Worm (Caenorhabditis elegans) whole organism, L2 larva: Measurements from ENCODE around the gene mks-3.

Experiments used
- C34F6.9 ChIP-seq: fragments of 150-350 bp; optimal IDR thresholded peaks from 2 replicates; lab custom pipeline; 2014; ENCODE audit warnings: missing biosample characterization, missing genetic modification characterization
- F13H6.1 ChIP-seq: sonication (generic microtip); optimal IDR thresholded peaks from 2 replicates; lab custom pipeline; 2016; ENCODE audit warnings: missing genetic modification characterization, missing compliant biosample characterization
- R02D3.7 ChIP-seq: fragments of 150-350 bp; optimal IDR thresholded peaks from 2 replicates; lab custom pipeline; 2014; ENCODE audit warnings: missing biosample characterization, missing genetic modification characterization
- Y55F3AM.14 ChIP-seq: fragments of 200-800 bp; sonication (Bioruptor generic); optimal IDR thresholded peaks from 2 replicates; lab custom pipeline; 2018; ENCODE audit warnings: mild to moderate bottlenecking, missing genetic modification characterization, missing compliant biosample characterization
- ZK546.5 ChIP-seq: sonication (generic microtip); optimal IDR thresholded peaks from 2 replicates; lab custom pipeline; 2017; ENCODE audit warnings: missing biosample characterization, missing genetic modification characterization
- alr-1 ChIP-seq: fragments of 150-350 bp; optimal IDR thresholded peaks from 2 replicates; lab custom pipeline; 2014; ENCODE audit warnings: missing biosample characterization, missing genetic modification characterization
- aly-2 ChIP-seq: fragments of 150-350 bp; optimal IDR thresholded peaks from 2 replicates; lab custom pipeline; 2014; ENCODE audit warnings: missing biosample characterization, missing genetic modification characterization
- ama-1 ChIP-seq: fragments of 150-350 bp; optimal IDR thresholded peaks from 2 replicates; lab custom pipeline; 2018; ENCODE audit warnings: inconsistent platforms
- blmp-1 ChIP-seq: sonication (generic microtip); optimal IDR thresholded peaks from 2 replicates; lab custom pipeline; 2017; ENCODE audit warnings: missing genetic modification characterization, mild to moderate bottlenecking, missing compliant biosample characterization, antibody characterized with exemption, moderate library complexity; ENCODE audit not compliant: insufficient read depth
- ceh-16 ChIP-seq: fragments of 150-350 bp; optimal IDR thresholded peaks from 2 replicates; lab custom pipeline; 2014; ENCODE audit warnings: missing biosample characterization, missing genetic modification characterization
- dmd-4 ChIP-seq: sonication (generic microtip); optimal IDR thresholded peaks from 2 replicates; lab custom pipeline; 2017; ENCODE audit warnings: missing biosample characterization, missing genetic modification characterization
- egl-27 ChIP-seq: sonication (generic microtip); optimal IDR thresholded peaks from 3 replicates; lab custom pipeline; 2017; ENCODE audit warnings: missing biosample characterization, missing genetic modification reagents, missing genetic modification characterization
- elt-1 ChIP-seq: fragments of 150-350 bp; optimal IDR thresholded peaks from 2 replicates; lab custom pipeline; 2014; ENCODE audit warnings: missing biosample characterization, missing genetic modification characterization
- elt-3 ChIP-seq: sonication (generic microtip); optimal IDR thresholded peaks from 2 replicates; lab custom pipeline; 2017; ENCODE audit warnings: missing biosample characterization, missing genetic modification characterization
- fos-1 ChIP-seq: fragments of 150-350 bp; optimal IDR thresholded peaks from 2 replicates; lab custom pipeline; 2014; ENCODE audit warnings: missing biosample characterization, missing genetic modification characterization
- gmeb-1 ChIP-seq: fragments of 150-350 bp; optimal IDR thresholded peaks from 2 replicates; lab custom pipeline; 2014; ENCODE audit warnings: missing biosample characterization, missing genetic modification characterization
- lin-11 ChIP-seq: fragments of 150-350 bp; sonication (generic microtip); optimal IDR thresholded peaks from 2 replicates; lab custom pipeline; 2014; ENCODE audit warnings: missing biosample characterization, missing genetic modification characterization, inconsistent platforms, mixed read lengths
- lin-13 ChIP-seq: fragments of 150-350 bp; optimal IDR thresholded peaks from 2 replicates; lab custom pipeline; 2014; ENCODE audit warnings: missing biosample characterization, missing genetic modification reagents, missing genetic modification characterization
- lin-39 ChIP-seq: fragments of 150-350 bp; optimal IDR thresholded peaks from 2 replicates; lab custom pipeline; 2014; ENCODE audit warnings: missing biosample characterization, missing genetic modification reagents, missing genetic modification characterization
- lsy-2 ChIP-seq, 2 experiments: fragments of 150-350 bp in 1 of 2; sonication (generic microtip) in 1 of 2; optimal IDR thresholded peaks; 2 replicates each; lab custom pipeline; 2014 to 2017; ENCODE audit warnings: missing biosample characterization in 2 of 2, missing genetic modification characterization in 2 of 2
- mab-5 ChIP-seq: fragments of 150-350 bp; optimal IDR thresholded peaks from 2 replicates; lab custom pipeline; 2014; ENCODE audit warnings: missing biosample characterization, missing genetic modification characterization
- mbf-1 ChIP-seq: sonication (generic microtip); optimal IDR thresholded peaks from 2 replicates; lab custom pipeline; 2017; ENCODE audit warnings: missing biosample characterization, missing genetic modification characterization
- mdl-1 ChIP-seq, 2 experiments: fragments of 150-350 bp in 1 of 2; sonication (generic microtip) in 1 of 2; optimal IDR thresholded peaks; 2 replicates each; lab custom pipeline; 2017; ENCODE audit warnings: missing biosample characterization in 2 of 2, missing genetic modification characterization in 2 of 2
- nhr-10 ChIP-seq: sonication (generic microtip); optimal IDR thresholded peaks from 2 replicates; lab custom pipeline; 2017; ENCODE audit warnings: missing biosample characterization, missing genetic modification characterization
- nhr-11 ChIP-seq: fragments of 150-350 bp; optimal IDR thresholded peaks from 2 replicates; lab custom pipeline; 2014; ENCODE audit warnings: missing biosample characterization, missing genetic modification characterization
- nhr-12 ChIP-seq: fragments of 150-350 bp; optimal IDR thresholded peaks from 2 replicates; lab custom pipeline; 2014; ENCODE audit warnings: missing biosample characterization, missing genetic modification characterization
- nhr-129 ChIP-seq: fragments of 150-350 bp; optimal IDR thresholded peaks from 2 replicates; lab custom pipeline; 2014; ENCODE audit warnings: missing biosample characterization, missing genetic modification characterization
- nhr-21 ChIP-seq: fragments of 150-350 bp; optimal IDR thresholded peaks from 2 replicates; lab custom pipeline; 2014; ENCODE audit warnings: missing biosample characterization, missing genetic modification characterization
- nhr-23 ChIP-seq: fragments of 150-350 bp; optimal IDR thresholded peaks from 2 replicates; lab custom pipeline; 2014; ENCODE audit warnings: missing biosample characterization, missing genetic modification reagents, missing genetic modification characterization
- nhr-237 ChIP-seq: fragments of 150-350 bp; optimal IDR thresholded peaks from 2 replicates; lab custom pipeline; 2014; ENCODE audit warnings: missing biosample characterization, missing genetic modification characterization
- nhr-25 ChIP-seq: fragments of 150-350 bp; sonication (generic microtip); optimal IDR thresholded peaks from 3 replicates; lab custom pipeline; 2014; ENCODE audit warnings: missing biosample characterization, missing genetic modification characterization
- peb-1 ChIP-seq: fragments of 150-350 bp; optimal IDR thresholded peaks from 2 replicates; lab custom pipeline; 2014; ENCODE audit warnings: missing biosample characterization, missing genetic modification characterization
- skn-1 ChIP-seq: sonication (generic microtip); optimal IDR thresholded peaks from 2 replicates; lab custom pipeline; 2017; ENCODE audit warnings: missing biosample characterization, missing genetic modification characterization
- sma-3 ChIP-seq: sonication (generic microtip); optimal IDR thresholded peaks from 2 replicates; lab custom pipeline; 2016; ENCODE audit warnings: missing genetic modification reagents, missing genetic modification characterization, missing compliant biosample characterization
- sma-9 ChIP-seq, 2 experiments: fragments of 150-350 bp in 1 of 2; sonication (generic microtip) in 1 of 2; optimal IDR thresholded peaks; 2 replicates each; lab custom pipeline; 2014 to 2016; ENCODE audit warnings: missing genetic modification characterization in 2 of 2, mild to moderate bottlenecking in 1 of 2, missing biosample characterization in 1 of 2, missing compliant biosample characterization in 1 of 2, missing genetic modification reagents in 1 of 2, moderate library complexity in 1 of 2
- snpc-4 ChIP-seq: fragments of 150-350 bp; optimal IDR thresholded peaks from 2 replicates; lab custom pipeline; 2014; ENCODE audit warnings: missing biosample characterization, missing genetic modification characterization
- unc-39 ChIP-seq: fragments of 150-350 bp; optimal IDR thresholded peaks from 2 replicates; lab custom pipeline; 2014; ENCODE audit warnings: missing biosample characterization, missing genetic modification characterization
- unc-55 ChIP-seq: fragments of 150-350 bp; sonication (generic microtip); optimal IDR thresholded peaks from 3 replicates; lab custom pipeline; 2014; ENCODE audit warnings: missing biosample characterization, missing genetic modification reagents, missing genetic modification characterization
- zag-1 ChIP-seq: fragments of 150-350 bp; optimal IDR thresholded peaks from 2 replicates; lab custom pipeline; 2014; ENCODE audit warnings: missing biosample characterization, missing genetic modification characterization
- ztf-11 ChIP-seq: sonication (generic microtip); optimal IDR thresholded peaks from 2 replicates; lab custom pipeline; 2017; ENCODE audit warnings: missing biosample characterization, missing genetic modification characterization
- ztf-4 ChIP-seq: fragments of 150-350 bp; optimal IDR thresholded peaks from 2 replicates; lab custom pipeline; 2014; ENCODE audit warnings: missing biosample characterization, missing genetic modification characterization

The mks-3 gene

ce11 chrII:7616141-7616540 lies 32.7 kb upstream of the mks-3 start, which contains the start of gene cdc-42:
cdc-42 (plus strand) TSS chrII:7616452.
- TF ChIP-seq ZK546.5 (no peak), peb-1 (no peak), alr-1 (tag; lab: Kevin White, UChicago) (no peak), F13H6.1 (tag; lab: Kevin White, UChicago) (no peak), snpc-4 (no peak), aly-2 (tag; lab: Kevin White, UChicago) (no peak), lin-13 (GFP tag; lab: Kevin White, UChicago) (no peak), Y55F3AM.14 (GFP tag; lab: Kevin White, UChicago) (no peak), mdl-1 (tag; optimal IDR thresholded peaks at IDR 0.05; lab: Kevin White, UChicago) (no peak), lsy-2 (tag; optimal IDR thresholded peaks at IDR 0.05; lab: Kevin White, UChicago) (no peak), nhr-10 (tag; lab: Kevin White, UChicago) (no peak), nhr-23 (tag; lab: Kevin White, UChicago) (no peak), fos-1 (tag; lab: Kevin White, UChicago) (no peak), unc-55 (GFP tag; lab: Kevin White, UChicago) (no peak), egl-27 (tag; lab: Kevin White, UChicago) (no peak), nhr-21 (no peak), ztf-11 (tag; lab: Kevin White, UChicago) (no peak), nhr-12 (tag; lab: Kevin White, UChicago) (no peak), mab-5 (tag; lab: Kevin White, UChicago) (no peak)

DNA sequence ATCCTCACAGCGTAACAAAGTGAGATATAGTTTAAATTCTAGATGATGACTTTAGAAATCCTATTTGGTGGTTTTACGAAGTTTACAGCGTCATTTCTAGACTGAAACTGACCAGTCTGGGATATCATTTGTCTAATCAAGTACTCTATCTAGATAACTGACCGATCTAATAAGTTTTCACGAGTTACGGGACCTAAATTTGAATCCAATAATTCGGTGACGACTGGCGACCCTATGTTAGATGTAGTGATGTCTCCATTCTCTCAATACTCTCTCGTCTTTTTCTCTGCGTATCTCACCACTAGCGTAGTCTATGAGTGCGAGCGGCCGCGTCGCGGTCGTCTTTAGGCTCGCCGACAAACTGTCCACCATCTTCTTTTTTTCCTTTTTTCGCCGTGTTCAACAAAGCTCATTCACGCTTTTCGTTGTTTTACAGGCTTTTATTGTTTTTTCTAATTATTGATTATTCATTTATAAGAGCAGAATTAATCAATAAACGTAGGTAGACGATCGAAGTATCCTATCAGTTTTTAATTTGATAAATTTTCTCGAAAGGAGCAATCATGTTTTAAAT lies 31.9 kb upstream of the mks-3 start:
- TF ChIP-seq nhr-12 (tag; lab: Kevin White, UChicago) (no peak), skn-1 (tag; lab: Kevin White, UChicago) (no peak), lin-39 (no peak), F13H6.1 (tag; lab: Kevin White, UChicago) (peak; percentile 24), zag-1 (no peak), nhr-11 (tag; lab: Kevin White, UChicago) (no peak), unc-39 (no peak), gmeb-1 (tag; lab: Kevin White, UChicago) (no peak), nhr-25 (tag; lab: Kevin White, UChicago) (no peak), mbf-1 (tag; lab: Kevin White, UChicago) (no peak), ceh-16 (no peak), egl-27 (tag; lab: Kevin White, UChicago) (no peak), lsy-2 (tag; optimal IDR thresholded peaks at IDR 0.05; lab: Kevin White, UChicago) (peak in 1 of 2 experiments; percentile 44), lin-11 (no peak), sma-9 (GFP tag; optimal IDR thresholded peaks at IDR 0.05; lab: Kevin White, UChicago) (no peak), sma-9 (tag; optimal IDR thresholded peaks at IDR 0.05; lab: Kevin White, UChicago) (no peak), snpc-4 (no peak), R02D3.7 (tag; lab: Kevin White, UChicago) (no peak), dmd-4 (tag; lab: Kevin White, UChicago) (no peak), blmp-1 (no peak), Y55F3AM.14 (GFP tag; lab: Kevin White, UChicago) (no peak), nhr-237 (no peak), ama-1 (lab: Kevin White, UChicago) (peak; percentile 75), elt-3 (tag; lab: Kevin White, UChicago) (no peak), aly-2 (tag; lab: Kevin White, UChicago) (no peak), fos-1 (tag; lab: Kevin White, UChicago) (no peak), ZK546.5 (no peak), nhr-129 (tag; lab: Kevin White, UChicago) (peak; percentile 28), elt-1 (tag; lab: Kevin White, UChicago) (no peak), nhr-10 (tag; lab: Kevin White, UChicago) (no peak), lin-13 (GFP tag; lab: Kevin White, UChicago) (no peak), C34F6.9 (peak; percentile 57), ztf-11 (tag; lab: Kevin White, UChicago) (no peak), ztf-4 (tag; lab: Kevin White, UChicago) (no peak), sma-3 (GFP tag; lab: Kevin White, UChicago) (no peak)
